Worm (Caenorhabditis elegans) whole organism, L1 larva: ENCODE measurements around the gene nhr-241.

ENCODE experiments used
- F16B12.6 ChIP-seq: fragments of 150-350 bp; optimal IDR thresholded peaks from 2 replicates; lab custom pipeline; 2014; ENCODE audit warnings: missing biosample characterization, missing genetic modification characterization
- Y116A8C.19 ChIP-seq: sonication (generic microtip); optimal IDR thresholded peaks from 2 replicates; lab custom pipeline; 2016; ENCODE audit warnings: missing compliant biosample characterization, missing genetic modification characterization, borderline replicate concordance
- aha-1 ChIP-seq: fragments of 150-350 bp; optimal IDR thresholded peaks from 2 replicates; lab custom pipeline; 2014; ENCODE audit warnings: missing biosample characterization, missing genetic modification characterization
- aly-2 ChIP-seq: fragments of 150-350 bp; optimal IDR thresholded peaks from 2 replicates; lab custom pipeline; 2014; ENCODE audit warnings: missing biosample characterization, missing genetic modification characterization
- ama-1 ChIP-seq: fragments of 150-350 bp; optimal IDR thresholded peaks from 2 replicates; lab custom pipeline; 2014
- blmp-1 ChIP-seq: fragments of 150-350 bp; optimal IDR thresholded peaks from 2 replicates; lab custom pipeline; 2014; ENCODE audit warnings: missing biosample characterization, missing genetic modification characterization
- ceh-90 ChIP-seq: sonication (generic microtip); optimal IDR thresholded peaks from 2 replicates; lab custom pipeline; 2016; ENCODE audit warnings: missing genetic modification characterization, missing compliant biosample characterization
- dsc-1 ChIP-seq: sonication (generic microtip); optimal IDR thresholded peaks from 2 replicates; lab custom pipeline; 2016; ENCODE audit warnings: mild to moderate bottlenecking, missing genetic modification characterization, missing compliant biosample characterization
- efl-3 ChIP-seq: fragments of 200-800 bp; sonication (Bioruptor generic); optimal IDR thresholded peaks from 2 replicates; lab custom pipeline; 2018; ENCODE audit warnings: mild to moderate bottlenecking, missing genetic modification characterization, missing compliant biosample characterization
- egl-13 ChIP-seq: sonication (generic microtip); optimal IDR thresholded peaks from 2 replicates; lab custom pipeline; 2016; ENCODE audit warnings: missing genotype, missing genetic modification reagents, missing genetic modification characterization, missing compliant biosample characterization
- elt-3 ChIP-seq, 6 experiments: fragments of 150-350 bp in 1 of 6; sonication (generic microtip); optimal IDR thresholded peaks; 2 replicates each; lab custom pipeline; 2017 to 2018; ENCODE audit warnings: missing biosample characterization in 6 of 6, missing genetic modification characterization in 6 of 6, inconsistent platforms in 1 of 6
- ets-5 ChIP-seq: fragments of 200-800 bp; sonication (Bioruptor generic); IDR thresholded peaks from 2 replicates; pipeline ENCODE4 v1.3.6; 2022; ENCODE audit warnings: missing genetic modification characterization, missing compliant biosample characterization
- fkh-8 ChIP-seq: sonication (generic microtip); optimal IDR thresholded peaks from 2 replicates; lab custom pipeline; 2016; ENCODE audit warnings: mild to moderate bottlenecking, missing genetic modification characterization, missing compliant biosample characterization
- fos-1 ChIP-seq: fragments of 150-350 bp; optimal IDR thresholded peaks from 2 replicates; lab custom pipeline; 2014; ENCODE audit warnings: missing biosample characterization, missing genetic modification characterization
- hpl-2 ChIP-seq: fragments of 150-350 bp; optimal IDR thresholded peaks from 2 replicates; lab custom pipeline; 2014; ENCODE audit warnings: missing biosample characterization, missing genetic modification reagents, missing genetic modification characterization
- lin-35 ChIP-seq, 2 experiments: fragments of 150-350 bp; optimal IDR thresholded peaks; 2 replicates each; lab custom pipeline; 2014; ENCODE audit warnings: missing biosample characterization in 2 of 2, missing genetic modification characterization in 2 of 2, missing genetic modification reagents in 2 of 2
- lin-39 ChIP-seq: fragments of 150-350 bp; optimal IDR thresholded peaks from 2 replicates; lab custom pipeline; 2014; ENCODE audit warnings: missing biosample characterization, missing genetic modification reagents, missing genetic modification characterization
- mab-9 ChIP-seq: fragments of 200-800 bp; sonication (Bioruptor generic); IDR thresholded peaks from 2 replicates; pipeline ENCODE4 v1.3.6; 2022; ENCODE audit warnings: missing genetic modification reagents, missing genetic modification characterization, missing compliant biosample characterization
- mdl-1 ChIP-seq, 2 experiments: fragments of 150-350 bp; optimal IDR thresholded peaks; 2 replicates each; lab custom pipeline; 2014 to 2017; ENCODE audit warnings: missing biosample characterization in 2 of 2, missing genetic modification characterization in 2 of 2, inconsistent platforms in 1 of 2
- mef-2 ChIP-seq: fragments of 150-350 bp; optimal IDR thresholded peaks from 2 replicates; lab custom pipeline; 2014; ENCODE audit warnings: missing biosample characterization, missing genetic modification characterization
- mep-1 ChIP-seq: fragments of 150-350 bp; optimal IDR thresholded peaks from 2 replicates; lab custom pipeline; 2014; ENCODE audit warnings: missing biosample characterization, missing genetic modification characterization
- nhr-11 ChIP-seq: fragments of 150-350 bp; optimal IDR thresholded peaks from 2 replicates; lab custom pipeline; 2014; ENCODE audit warnings: missing biosample characterization, missing genetic modification characterization
- nhr-19 ChIP-seq: fragments of 200-800 bp; sonication (Bioruptor generic); conservative IDR thresholded peaks from 2 replicates; pipeline ENCODE4 v1.3.6; 2022; ENCODE audit warnings: missing genetic modification characterization, missing compliant biosample characterization
- nhr-20 ChIP-seq: sonication (generic microtip); optimal IDR thresholded peaks from 2 replicates; lab custom pipeline; 2016; ENCODE audit warnings: mild to moderate bottlenecking, missing genetic modification characterization, missing compliant biosample characterization
- nhr-237 ChIP-seq: fragments of 150-350 bp; optimal IDR thresholded peaks from 2 replicates; lab custom pipeline; 2014; ENCODE audit warnings: missing biosample characterization, missing genetic modification characterization
- nhr-28 ChIP-seq: fragments of 150-350 bp; optimal IDR thresholded peaks from 2 replicates; lab custom pipeline; 2014; ENCODE audit warnings: missing biosample characterization, missing genetic modification characterization
- nhr-47 ChIP-seq: sonication (generic microtip); optimal IDR thresholded peaks from 2 replicates; lab custom pipeline; 2016; ENCODE audit warnings: mild to moderate bottlenecking, missing genetic modification characterization, moderate library complexity, missing compliant biosample characterization
- nhr-71 ChIP-seq: sonication (generic microtip); optimal IDR thresholded peaks from 2 replicates; lab custom pipeline; 2016; ENCODE audit warnings: mild to moderate bottlenecking, missing genetic modification characterization, moderate library complexity, missing compliant biosample characterization
- nhr-76 ChIP-seq: sonication (generic microtip); optimal IDR thresholded peaks from 2 replicates; lab custom pipeline; 2017; ENCODE audit warnings: missing biosample characterization, missing genetic modification characterization
- nhr-77 ChIP-seq: fragments of 150-350 bp; optimal IDR thresholded peaks from 2 replicates; lab custom pipeline; 2014; ENCODE audit warnings: missing biosample characterization, missing genetic modification characterization
- nhr-84 ChIP-seq: sonication (generic microtip); optimal IDR thresholded peaks from 2 replicates; lab custom pipeline; 2017; ENCODE audit warnings: missing biosample characterization, missing genetic modification characterization
- nhr-85 ChIP-seq: sonication (generic microtip); peaks from one replicate; lab custom pipeline; 2016; ENCODE audit warnings: missing genetic modification characterization, inconsistent platforms, missing compliant biosample characterization
- pag-3 ChIP-seq: sonication (generic microtip); optimal IDR thresholded peaks from 2 replicates; lab custom pipeline; 2017; ENCODE audit warnings: missing genetic modification characterization, mild to moderate bottlenecking, missing compliant biosample characterization, antibody characterized with exemption, borderline replicate concordance; ENCODE audit not compliant: insufficient read depth
- pqm-1 ChIP-seq: sonication (generic microtip); optimal IDR thresholded peaks from 3 replicates; lab custom pipeline; 2017; ENCODE audit warnings: missing biosample characterization, missing genetic modification characterization
- unc-30 ChIP-seq: sonication (generic microtip); optimal IDR thresholded peaks from 2 replicates; lab custom pipeline; 2017; ENCODE audit warnings: missing biosample characterization, missing genetic modification characterization
- vab-15 ChIP-seq: sonication (generic microtip); optimal IDR thresholded peaks from 2 replicates; lab custom pipeline; 2017; ENCODE audit warnings: missing genotype, mild to moderate bottlenecking, missing genetic modification characterization, missing compliant biosample characterization
- xbp-1 ChIP-seq: sonication (generic microtip); optimal IDR thresholded peaks from 2 replicates; lab custom pipeline; 2016; ENCODE audit warnings: missing genetic modification characterization, missing compliant biosample characterization
- zag-1 ChIP-seq: fragments of 150-350 bp; optimal IDR thresholded peaks from 2 replicates; lab custom pipeline; 2014; ENCODE audit warnings: missing biosample characterization, missing genetic modification characterization
- ztf-4 ChIP-seq: fragments of 150-350 bp; optimal IDR thresholded peaks from 2 replicates; lab custom pipeline; 2014; ENCODE audit warnings: missing biosample characterization, missing genetic modification characterization

The nhr-241 gene

DNA sequence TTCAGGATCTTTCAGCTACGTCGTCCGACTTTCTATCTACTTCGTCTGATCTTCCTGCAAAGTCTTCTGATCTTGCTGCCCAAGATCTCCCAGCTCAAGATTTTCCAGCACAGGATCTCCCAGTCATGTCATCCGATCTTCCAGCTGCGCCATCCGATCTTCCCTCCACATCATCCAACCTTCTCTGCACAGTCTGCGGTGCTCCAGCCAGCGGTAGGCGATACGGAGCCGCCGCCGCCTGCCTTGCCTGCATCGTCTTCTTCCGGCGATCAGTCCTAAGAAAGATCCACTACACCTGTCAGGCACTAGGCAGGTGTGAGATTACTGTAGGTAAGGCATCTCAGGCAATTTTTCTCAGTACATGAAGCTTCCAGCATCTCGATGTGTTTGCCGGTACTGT lies at the start of gene nhr-241:
Gene nhr-241, plus strand, starts transcription at position 126 of the 400 bp plus-strand sequence.
- TF ChIP-seq fos-1 (tag; lab: Kevin White, UChicago) (no peak), nhr-28 (no peak), pqm-1 (tag; lab: Kevin White, UChicago) (no peak), Y116A8C.19 (tag; lab: Kevin White, UChicago) (no peak), mab-9 (GFP tag; lab: Robert Waterston, UW) (no peak), unc-30 (tag; lab: Kevin White, UChicago) (no peak), vab-15 (tag; lab: Kevin White, UChicago) (no peak), efl-3 (GFP tag; lab: Kevin White, UChicago) (no peak), aha-1 (no peak), mdl-1 (tag; optimal IDR thresholded peaks at IDR 0.05; lab: Kevin White, UChicago) (no peak)
- TF ChIP-seq, all 84 proteins: peak for 0

- TF ChIP-seq ets-5 (GFP tag; lab: Robert Waterston, UW) (no peak), zag-1 (tag; lab: Kevin White, UChicago) (no peak), lin-39 (tag; lab: Kevin White, UChicago) (no peak), efl-3 (GFP tag; lab: Kevin White, UChicago) (no peak), nhr-11 (tag; lab: Kevin White, UChicago) (no peak), fkh-8 (tag; lab: Kevin White, UChicago) (no peak), mep-1 (tag; lab: Kevin White, UChicago) (no peak), mab-9 (GFP tag; lab: Robert Waterston, UW) (no peak)
These were observed 49.2 kb upstream of the nhr-241 start, which contains the start of gene egas-2 for ce11 chrV:18650043-18650442. egas-2 (plus strand) TSS chrV:18650343.

- TF ChIP-seq ztf-4, result no peak
- TF ChIP-seq nhr-71 (tag; lab: Kevin White, UChicago), result no peak
- TF ChIP-seq nhr-237 (tag; lab: Kevin White, UChicago), result no peak
- no peak for TF ChIP-seq aly-2
- no peak for TF ChIP-seq mef-2 (tag; lab: Kevin White, UChicago)
- no peak for TF ChIP-seq lin-35 (GFP tag; optimal IDR thresholded peaks at IDR 0.05; lab: Kevin White, UChicago)
- TF ChIP-seq elt-3 (tag; optimal IDR thresholded peaks at IDR 0.05; lab: Kevin White, UChicago), result no peak
These were observed 42.9 kb upstream of the nhr-241 start for ce11 chrV:18656363-18656762.

DNA sequence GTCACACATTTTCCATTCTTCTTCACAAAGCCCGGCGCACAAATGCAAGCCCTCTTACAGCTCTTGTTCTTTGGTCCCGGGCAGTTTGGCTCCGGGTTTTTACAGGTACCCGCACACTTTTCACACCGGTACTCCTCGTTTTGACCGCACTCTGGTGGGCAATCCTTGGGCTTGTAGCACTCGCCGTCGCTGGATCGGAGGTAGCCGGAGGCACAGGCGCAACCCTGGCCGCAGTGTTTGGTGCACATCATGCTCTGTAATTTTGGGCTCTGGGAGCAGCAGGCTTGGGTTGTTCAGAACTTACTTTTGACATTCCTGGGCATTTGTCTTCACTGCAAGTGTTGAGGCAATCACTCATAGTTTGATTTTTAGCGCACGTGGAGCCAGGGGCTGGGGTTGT lies 41.9 kb upstream of the nhr-241 start:
- TF ChIP-seq nhr-20 (tag; lab: Kevin White, UChicago) (no peak), nhr-19 (no peak), blmp-1 (tag; lab: Kevin White, UChicago) (no peak), nhr-28 (no peak), aly-2 (no peak), ama-1 (lab: Kevin White, UChicago) (no peak), hpl-2 (no peak), nhr-84 (tag; lab: Kevin White, UChicago) (no peak)

DNA sequence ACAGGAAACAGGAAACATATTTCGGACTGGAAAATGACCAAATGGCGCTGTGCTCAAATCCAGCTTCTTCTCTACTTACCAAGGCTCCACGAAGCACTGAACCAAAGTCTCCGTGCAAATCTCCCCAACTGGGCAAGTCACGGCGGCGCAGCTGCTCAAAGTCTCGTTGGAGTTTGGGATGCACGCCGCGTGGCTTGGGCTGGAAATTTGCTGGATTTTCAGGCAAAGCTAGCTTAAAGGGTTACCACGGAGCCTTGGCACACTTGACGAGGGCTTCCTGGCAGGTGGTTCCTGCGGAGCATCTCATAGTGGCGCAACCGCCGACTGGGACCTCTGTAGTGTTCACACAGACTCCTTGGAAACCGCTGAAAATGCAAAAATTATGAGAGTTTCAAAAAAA lies 40.3 kb upstream of the nhr-241 start:
- no peak for TF ChIP-seq elt-3 (tag; optimal IDR thresholded peaks at IDR 0.05; lab: Kevin White, UChicago)
- no peak for TF ChIP-seq F16B12.6
- TF ChIP-seq ceh-90 (tag; lab: Kevin White, UChicago), result no peak
- TF ChIP-seq nhr-76 (tag; lab: Kevin White, UChicago), result no peak

DNA sequence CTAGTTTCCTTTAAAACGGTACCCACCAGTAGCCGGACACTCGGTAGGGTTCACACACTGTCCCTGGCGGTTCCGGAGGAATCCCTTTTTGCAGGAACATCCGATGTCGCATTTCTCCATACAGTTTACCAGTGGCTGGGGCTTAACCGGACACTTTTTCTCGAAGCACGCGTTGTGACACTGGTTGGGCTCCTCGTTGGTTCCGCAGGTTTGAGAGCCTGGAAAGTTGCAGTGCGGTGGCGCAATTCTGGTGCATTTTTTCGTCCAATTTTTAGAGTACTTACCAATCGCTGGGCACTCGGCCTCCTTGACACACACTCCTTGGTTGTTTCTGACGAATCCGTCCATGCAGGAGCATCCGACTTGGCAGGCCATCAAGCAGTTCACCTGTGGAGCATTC lies 36.9 kb upstream of the nhr-241 start:
- TF ChIP-seq nhr-77, result no peak
- no peak for TF ChIP-seq nhr-85 (tag; lab: Kevin White, UChicago)
- no peak for TF ChIP-seq lin-35 (GFP tag; optimal IDR thresholded peaks at IDR 0.05; lab: Kevin White, UChicago)
- TF ChIP-seq egl-13 (tag; lab: Kevin White, UChicago), result no peak
- TF ChIP-seq mab-9 (GFP tag; lab: Robert Waterston, UW), result no peak
- no peak for TF ChIP-seq nhr-19
- no peak for TF ChIP-seq mep-1 (tag; lab: Kevin White, UChicago)
- no peak for TF ChIP-seq unc-30 (tag; lab: Kevin White, UChicago)
- TF ChIP-seq aly-2, result no peak
- TF ChIP-seq xbp-1 (tag; lab: Kevin White, UChicago), result no peak
- TF ChIP-seq pag-3 (tag; lab: Kevin White, UChicago), result no peak
- TF ChIP-seq dsc-1 (tag; lab: Kevin White, UChicago), result no peak
- TF ChIP-seq nhr-28, result no peak
- TF ChIP-seq nhr-47 (tag; lab: Kevin White, UChicago), result no peak
- TF ChIP-seq, all 84 proteins: peak for 0
